Worm (Caenorhabditis elegans) whole organism, L2 larva: ENCODE data around the gene C52B9.10.

ENCODE experiments used
- ama-1 ChIP-seq: fragments of 150-350 bp; optimal IDR thresholded peaks from 2 replicates; lab custom pipeline; 2018; ENCODE audit warnings: inconsistent platforms
- lin-39 ChIP-seq: fragments of 150-350 bp; optimal IDR thresholded peaks from 2 replicates; lab custom pipeline; 2014; ENCODE audit warnings: missing biosample characterization, missing genetic modification reagents, missing genetic modification characterization
- mdl-1 ChIP-seq, 2 experiments: fragments of 150-350 bp in 1 of 2; sonication (generic microtip) in 1 of 2; optimal IDR thresholded peaks; 2 replicates each; lab custom pipeline; 2017; ENCODE audit warnings: missing biosample characterization in 2 of 2, missing genetic modification characterization in 2 of 2
- ztf-4 ChIP-seq: fragments of 150-350 bp; optimal IDR thresholded peaks from 2 replicates; lab custom pipeline; 2014; ENCODE audit warnings: missing biosample characterization, missing genetic modification characterization

DNA sequence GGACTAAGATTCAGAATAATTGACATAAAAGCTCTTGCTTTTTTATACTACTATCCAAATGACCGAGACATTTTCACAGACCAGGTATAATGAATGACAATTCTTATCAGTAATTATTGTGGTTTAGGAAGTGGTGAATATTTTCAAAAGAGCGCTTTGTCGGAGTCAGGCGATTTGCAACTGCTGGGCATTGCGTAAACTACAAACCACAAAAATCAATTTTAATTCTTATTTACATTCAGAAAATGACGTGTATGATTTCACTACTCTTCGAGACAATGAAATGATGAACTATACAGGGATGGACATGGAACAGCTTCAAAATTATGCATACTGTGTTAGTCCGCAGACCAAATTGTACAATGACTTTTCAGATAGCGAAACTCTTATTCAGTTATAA, 10.8 kb downstream of the C52B9.10 start:
- TF ChIP-seq lin-39 (tag; lab: Kevin White, UChicago) (no peak), ama-1 (lab: Kevin White, UChicago) (no peak), mdl-1 (tag; optimal IDR thresholded peaks at IDR 0.05; lab: Kevin White, UChicago) (no peak), ztf-4 (tag; lab: Kevin White, UChicago) (no peak)
